Fruit fly (Drosophila melanogaster) whole organism, embryonic: ENCODE measurements around the gene Pc.

ENCODE experiments used
- Ada2b ChIP-seq: fragments of 200-800 bp; sonication (Bioruptor generic); IDR thresholded peaks from 2 replicates; pipeline ENCODE4 v1.3.6; 2022; ENCODE audit warnings: missing biosample characterization, missing genetic modification characterization
- Adf1 ChIP-seq: fragments of 200-800 bp; sonication (Bioruptor generic); IDR thresholded peaks from 2 replicates; pipeline ENCODE4 v1.3.6; 2022; ENCODE audit warnings: missing biosample characterization, missing genetic modification characterization
- CG11504 ChIP-seq: fragments of 200-800 bp; sonication (Bioruptor generic); optimal IDR thresholded peaks from 3 replicates; lab custom pipeline; 2019; ENCODE audit warnings: missing biosample characterization, mild to moderate bottlenecking, missing genetic modification characterization, moderate library complexity
- CG12071 ChIP-seq: fragments of 200-800 bp; sonication (Bioruptor generic); optimal IDR thresholded peaks from 3 replicates; lab custom pipeline; 2018; ENCODE audit warnings: missing biosample characterization, mild to moderate bottlenecking, missing genetic modification characterization
- CG12942 ChIP-seq: fragments of 200-800 bp; sonication (Bioruptor generic); optimal IDR thresholded peaks from 3 replicates; lab custom pipeline; 2016; ENCODE audit warnings: missing biosample characterization, missing genetic modification characterization
- CG1602 ChIP-seq: fragments of 200-800 bp; sonication (Bioruptor generic); optimal IDR thresholded peaks from 3 replicates; lab custom pipeline; 2016; ENCODE audit warnings: missing biosample characterization, missing genetic modification characterization
- CG1603 ChIP-seq: fragments of 200-800 bp; sonication (Bioruptor generic); optimal IDR thresholded peaks from 2 replicates; lab custom pipeline; 2019; ENCODE audit warnings: missing biosample characterization, mild to moderate bottlenecking, missing genetic modification characterization, moderate library complexity
- CG17186 ChIP-seq: fragments of 200-800 bp; sonication (Bioruptor generic); optimal IDR thresholded peaks from 3 replicates; lab custom pipeline; 2017; ENCODE audit warnings: missing biosample characterization, missing genetic modification reagents, missing genetic modification characterization
- CG2116 ChIP-seq: fragments of 200-800 bp; sonication (Bioruptor generic); optimal IDR thresholded peaks from 3 replicates; lab custom pipeline; 2018; ENCODE audit warnings: missing biosample characterization, mild to moderate bottlenecking, missing genetic modification characterization
- CG2678 ChIP-seq: fragments of 200-800 bp; sonication (Bioruptor generic); optimal IDR thresholded peaks from 3 replicates; lab custom pipeline; 2019; ENCODE audit warnings: missing biosample characterization, mild to moderate bottlenecking, missing genetic modification characterization, moderate library complexity
- CG31365 ChIP-seq: fragments of 200-800 bp; sonication (Bioruptor generic); optimal IDR thresholded peaks from 2 replicates; lab custom pipeline; 2018; ENCODE audit warnings: missing biosample characterization, mild to moderate bottlenecking, missing genetic modification characterization
- CG3163 ChIP-seq: fragments of 200-800 bp; sonication (Bioruptor generic); optimal IDR thresholded peaks from 3 replicates; lab custom pipeline; 2016; ENCODE audit warnings: missing biosample characterization, missing genetic modification characterization
- CG32532 ChIP-seq: fragments of 200-800 bp; sonication (Bioruptor generic); IDR thresholded peaks from 2 replicates; pipeline ENCODE4 v1.3.6; 2022; ENCODE audit warnings: missing biosample characterization, missing genetic modification characterization
- CG33557 ChIP-seq: fragments of 200-800 bp; sonication (Bioruptor generic); optimal IDR thresholded peaks from 2 replicates; lab custom pipeline; 2019; ENCODE audit warnings: missing biosample characterization, mild to moderate bottlenecking, missing genetic modification characterization, moderate library complexity
- CG42726 ChIP-seq: fragments of 200-800 bp; sonication (Bioruptor generic); IDR thresholded peaks from 2 replicates; pipeline ENCODE4 v1.3.6; 2022; ENCODE audit warnings: missing biosample characterization, missing genetic modification characterization; ENCODE audit not compliant: partially characterized antibody
- CG43689 ChIP-seq: fragments of 200-800 bp; sonication (Bioruptor generic); IDR thresholded peaks from 2 replicates; pipeline ENCODE4 v1.3.6; 2022; ENCODE audit warnings: missing biosample characterization, missing genetic modification characterization
- CG6272 ChIP-seq: fragments of 200-800 bp; sonication (Bioruptor generic); IDR thresholded peaks from 2 replicates; pipeline ENCODE4 v1.3.6; 2022; ENCODE audit warnings: missing biosample characterization, missing genetic modification characterization
- CG6791 ChIP-seq: fragments of 200-800 bp; sonication (Bioruptor generic); IDR thresholded peaks from 3 replicates; pipeline ENCODE4 v1.3.6; 2022; ENCODE audit warnings: missing biosample characterization, missing genetic modification characterization; ENCODE audit not compliant: partially characterized antibody
- CG6813 ChIP-seq: fragments of 200-800 bp; sonication (Bioruptor generic); optimal IDR thresholded peaks from 2 replicates; lab custom pipeline; 2017; ENCODE audit warnings: missing biosample characterization, missing genetic modification characterization, mild to moderate bottlenecking, moderate library complexity, missing genetic modification reagents
- CHES-1-like ChIP-seq: fragments of 200-800 bp; sonication (Bioruptor generic); optimal IDR thresholded peaks from 2 replicates; lab custom pipeline; 2016; ENCODE audit warnings: missing biosample characterization, missing genetic modification characterization
- Dref ChIP-seq: fragments of 200-800 bp; sonication (Bioruptor generic); IDR thresholded peaks from 2 replicates; pipeline ENCODE4 v1.3.6; 2022; ENCODE audit warnings: missing biosample characterization, missing genetic modification characterization
- ERR ChIP-seq: fragments of 200-800 bp; sonication (Bioruptor generic); optimal IDR thresholded peaks from 2 replicates; lab custom pipeline; 2016; ENCODE audit warnings: missing biosample characterization, missing genetic modification characterization
- Gug ChIP-seq: fragments of 200-800 bp; sonication (Bioruptor generic); IDR thresholded peaks from 4 replicates; pipeline ENCODE4 v1.3.6; 2022; ENCODE audit warnings: missing biosample characterization, missing genetic modification characterization
- Lpt ChIP-seq: fragments of >200 bp; optimal IDR thresholded peaks from 2 replicates; lab custom pipeline; 2018; ENCODE audit warnings: missing biosample characterization, missing genetic modification characterization
- MTF-1 ChIP-seq: fragments of 200-800 bp; sonication (Bioruptor generic); optimal IDR thresholded peaks from 2 replicates; lab custom pipeline; 2018; ENCODE audit warnings: missing biosample characterization, mild to moderate bottlenecking, missing genetic modification characterization, borderline replicate concordance
- NFAT ChIP-seq: fragments of 200-800 bp; sonication (Bioruptor generic); IDR thresholded peaks from 2 replicates; pipeline ENCODE4 v1.3.6; 2022; ENCODE audit warnings: missing biosample characterization, missing genetic modification characterization
- Pdp1 ChIP-seq, 2 experiments: fragments of 200-800 bp; sonication (Bioruptor generic); optimal IDR thresholded peaks; 3 replicates each; lab custom pipeline; 2016; ENCODE audit warnings: missing biosample characterization in 2 of 2, missing genetic modification characterization in 2 of 2, mild to moderate bottlenecking in 1 of 2, moderate library complexity in 1 of 2
- Ptx1 ChIP-seq: fragments of 200-800 bp; sonication (Bioruptor generic); IDR thresholded peaks from 2 replicates; pipeline ENCODE4 v1.3.6; 2022; ENCODE audit warnings: missing biosample characterization, missing genetic modification characterization
- Rx ChIP-seq: fragments of 200-800 bp; sonication (Bioruptor generic); IDR thresholded peaks from 2 replicates; pipeline ENCODE4 v1.3.6; 2022; ENCODE audit warnings: missing biosample characterization, missing genetic modification characterization
- Scr ChIP-seq: fragments of 200-800 bp; sonication (Bioruptor generic); IDR thresholded peaks from 2 replicates; pipeline ENCODE4 v1.3.6; 2022; ENCODE audit warnings: missing biosample characterization, missing genetic modification characterization; ENCODE audit not compliant: partially characterized antibody
- Ssrp ChIP-seq: fragments of 200-800 bp; sonication (Bioruptor generic); optimal IDR thresholded peaks from 2 replicates; lab custom pipeline; 2018; ENCODE audit warnings: missing biosample characterization, mild to moderate bottlenecking, missing genetic modification characterization, moderate library complexity
- bab2 ChIP-seq: fragments of 200-800 bp; sonication (Bioruptor generic); optimal IDR thresholded peaks from 2 replicates; lab custom pipeline; 2016; ENCODE audit warnings: missing biosample characterization, missing genetic modification characterization
- bcd ChIP-seq: fragments of 200-800 bp; sonication (Bioruptor generic); optimal IDR thresholded peaks from 2 replicates; lab custom pipeline; 2017; ENCODE audit warnings: missing biosample characterization, mild to moderate bottlenecking, missing genetic modification characterization
- chn ChIP-seq: fragments of 200-800 bp; sonication (Bioruptor generic); optimal IDR thresholded peaks from 2 replicates; lab custom pipeline; 2016; ENCODE audit warnings: missing biosample characterization, missing genetic modification characterization
- crol ChIP-seq: fragments of 200-800 bp; sonication (Bioruptor generic); IDR thresholded peaks from 2 replicates; pipeline ENCODE4 v1.3.6; 2022; ENCODE audit warnings: missing biosample characterization, missing genetic modification characterization
- fd64A ChIP-seq: fragments of 200-800 bp; sonication (Bioruptor generic); optimal IDR thresholded peaks from 3 replicates; lab custom pipeline; 2018; ENCODE audit warnings: missing biosample characterization, mild to moderate bottlenecking, missing genetic modification characterization
- fru ChIP-seq: fragments of >200 bp; optimal IDR thresholded peaks from 2 replicates; lab custom pipeline; 2017
- grn ChIP-seq: fragments of 200-800 bp; sonication (Bioruptor generic); optimal IDR thresholded peaks from 3 replicates; lab custom pipeline; 2017; ENCODE audit warnings: missing biosample characterization, missing genetic modification characterization
- hkb ChIP-seq, 2 experiments: fragments of 200-800 bp in 1 of 2; fragments of >200 bp in 1 of 2; sonication (Bioruptor generic) in 1 of 2; IDR thresholded peaks in 1 of 2; optimal IDR thresholded peaks in 1 of 2; 2 replicates each; pipeline versions ENCODE4 v1.3.6 to Lab custom; 2017 to 2022; ENCODE audit warnings: missing biosample characterization in 1 of 2, missing genetic modification characterization in 1 of 2
- insv ChIP-seq, 2 experiments: fragments of 200-800 bp; sonication (Bioruptor generic); optimal IDR thresholded peaks; 3 replicates each; lab custom pipeline; 2016 to 2018; ENCODE audit warnings: missing biosample characterization in 2 of 2, missing genetic modification characterization in 2 of 2
- jumu ChIP-seq: fragments of 200-800 bp; sonication (Bioruptor generic); optimal IDR thresholded peaks from 3 replicates; lab custom pipeline; 2016; ENCODE audit warnings: missing biosample characterization, missing genetic modification characterization
- lbe ChIP-seq: fragments of 200-800 bp; sonication (Bioruptor generic); optimal IDR thresholded peaks from 2 replicates; lab custom pipeline; 2016; ENCODE audit warnings: missing biosample characterization, mild to moderate bottlenecking, missing genetic modification characterization
- lilli ChIP-seq: fragments of 200-800 bp; sonication (Bioruptor generic); optimal IDR thresholded peaks from 3 replicates; lab custom pipeline; 2016; ENCODE audit warnings: missing biosample characterization, missing genetic modification characterization
- luna ChIP-seq: fragments of 200-800 bp; sonication (Bioruptor generic); optimal IDR thresholded peaks from 2 replicates; lab custom pipeline; 2016; ENCODE audit warnings: missing biosample characterization, missing genetic modification characterization
- mirr ChIP-seq: fragments of 200-800 bp; sonication (Bioruptor generic); optimal IDR thresholded peaks from 3 replicates; lab custom pipeline; 2018; ENCODE audit warnings: missing biosample characterization, mild to moderate bottlenecking, missing genetic modification characterization
- odd ChIP-seq: fragments of 200-800 bp; sonication (Bioruptor generic); optimal IDR thresholded peaks from 2 replicates; lab custom pipeline; 2017; ENCODE audit warnings: missing biosample characterization, mild to moderate bottlenecking, missing genetic modification characterization
- p53 ChIP-seq: fragments of 200-800 bp; sonication (Bioruptor generic); optimal IDR thresholded peaks from 2 replicates; lab custom pipeline; 2016; ENCODE audit warnings: missing biosample characterization, missing genetic modification characterization
- sd ChIP-seq: fragments of 200-800 bp; sonication (Bioruptor generic); optimal IDR thresholded peaks from 3 replicates; lab custom pipeline; 2018; ENCODE audit warnings: missing biosample characterization, mild to moderate bottlenecking, missing genetic modification characterization, moderate library complexity
- slou ChIP-seq: fragments of 200-800 bp; sonication (Bioruptor generic); optimal IDR thresholded peaks from 3 replicates; lab custom pipeline; 2016; ENCODE audit warnings: missing biosample characterization, missing genetic modification characterization
- sna ChIP-seq: fragments of 200-800 bp; sonication (Bioruptor generic); IDR thresholded peaks from 2 replicates; pipeline ENCODE4 v1.3.6; 2022; ENCODE audit warnings: missing biosample characterization, missing genetic modification characterization; ENCODE audit not compliant: partially characterized antibody
- tap ChIP-seq: fragments of 200-800 bp; optimal IDR thresholded peaks from 3 replicates; lab custom pipeline; 2019; ENCODE audit warnings: missing biosample characterization, mild to moderate bottlenecking, missing genetic modification characterization, moderate library complexity

Gene Pc

DNA sequence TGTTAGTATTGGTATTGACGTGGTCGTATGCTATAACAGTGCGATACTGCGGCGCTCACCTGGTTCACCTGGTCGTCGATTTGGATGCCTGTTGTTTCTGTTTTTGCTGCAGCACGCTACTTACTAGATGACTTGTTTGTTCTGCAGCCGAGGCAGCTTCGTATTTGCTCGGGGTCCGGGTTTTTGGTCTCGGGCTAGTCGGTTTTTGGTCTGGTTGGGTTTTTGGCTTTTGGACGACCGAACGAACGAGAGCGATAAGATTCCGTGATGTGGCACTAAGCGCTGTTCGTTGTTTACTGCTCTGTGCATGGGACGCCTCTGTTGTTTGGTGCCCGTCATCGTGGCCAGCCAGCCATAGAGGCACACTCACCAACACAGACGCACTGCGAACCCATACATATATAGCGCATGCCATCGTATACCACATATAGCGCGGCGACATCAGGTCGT is 31.2 kb upstream of the Pc start, which contains the start of gene ebd2 (continued):
- TF ChIP-seq fd64A (GFP tag; lab: Kevin White, UChicago) (no peak), odd (peak; percentile 22), CG31365 (tag; lab: Kevin White, UChicago) (no peak), CG6813 (GFP tag; lab: Kevin White, UChicago) (peak; percentile 1), Rx (no peak), CG12071 (peak; percentile 38), ERR (GFP tag; lab: Kevin White, UChicago) (no peak), CG12942 (GFP tag; lab: Kevin White, UChicago) (no peak), bab2 (GFP tag; lab: Kevin White, UChicago) (no peak), CG1602 (GFP tag; lab: Kevin White, UChicago) (no peak), crol (GFP tag; lab: Robert Waterston, UW) (no peak), CG32532 (peak; percentile 31; the same call in 1 of the 2 replicates), CG43689 (GFP tag; lab: Robert Waterston, UW) (no peak), chn (GFP tag; lab: Kevin White, UChicago) (no peak), Lpt (GFP tag; lab: Kevin White, UChicago) (no peak), Adf1 (peak; percentile 59), p53 (GFP tag; lab: Kevin White, UChicago) (no peak), CG42726 (GFP tag; lab: Robert Waterston, UW) (no peak), CHES-1-like (GFP tag; lab: Kevin White, UChicago) (peak; percentile 25), CG17186 (GFP tag; lab: Kevin White, UChicago) (no peak), fru (no peak), lbe (GFP tag; lab: Kevin White, UChicago) (no peak), NFAT (GFP tag; lab: Robert Waterston, UW) (no peak), CG11504 (tag; lab: Kevin White, UChicago) (peak; percentile 30), mirr (GFP tag; lab: Kevin White, UChicago) (peak; percentile 18), CG33557 (GFP tag; lab: Kevin White, UChicago) (no peak), CG2116 (GFP tag; lab: Kevin White, UChicago) (no peak), hkb (optimal IDR thresholded peaks at IDR 0.05; lab: Kevin White, UChicago) (no peak), hkb (GFP tag; IDR thresholded peaks at IDR 0.05; lab: Robert Waterston, UW) (peak; percentile 6; the same call in 1 of the 2 replicates), CG2678 (tag; lab: Kevin White, UChicago) (peak; percentile 51), MTF-1 (GFP tag; lab: Kevin White, UChicago) (no peak), Pdp1 (GFP tag; optimal IDR thresholded peaks at IDR 0.05; lab: Kevin White, UChicago) (peak in 1 of 2 experiments; percentile 71), Ada2b (GFP tag; lab: Robert Waterston, UW) (no peak), Ssrp (no peak), Scr (GFP tag; lab: Robert Waterston, UW) (0 out of 2 replicates have a peak, but pooled peaks have one; percentile 21), Dref (0 out of 2 replicates have a peak, but pooled peaks have one; percentile 1), luna (GFP tag; lab: Kevin White, UChicago) (no peak), CG1603 (tag; lab: Kevin White, UChicago) (no peak), CG6272 (GFP tag; lab: Robert Waterston, UW) (no peak), insv (GFP tag; optimal IDR thresholded peaks at IDR 0.05; lab: Kevin White, UChicago) (no peak), jumu (no peak), grn (GFP tag; lab: Kevin White, UChicago) (no peak), lilli (GFP tag; lab: Kevin White, UChicago) (no peak), tap (tag; lab: Kevin White, UChicago) (no peak), sd (tag; lab: Kevin White, UChicago) (peak; percentile 77), CG6791 (GFP tag; lab: Robert Waterston, UW) (no peak), sna (no peak), CG3163 (GFP tag; lab: Kevin White, UChicago) (no peak), slou (GFP tag; lab: Kevin White, UChicago) (no peak), Ptx1 (GFP tag; lab: Robert Waterston, UW) (no peak), Gug (GFP tag; lab: Robert Waterston, UW) (no peak), bcd (GFP tag; lab: Kevin White, UChicago) (no peak)
